Fruit fly (Drosophila melanogaster): ENCODE data around the gene Jon66Ci.

Jon66Ci gene

dm6 chr3L:8405123-8405522, 13.8 kb downstream of the Jon66Ci start, which contains the start of the genes Tpt, mkg-p and CG13667 (continued):
- peak; percentile 94 for TF ChIP-seq CG13287 (GFP tag; IDR thresholded peaks at IDR 0.05; ENCODE audit: partially characterized antibody)
- no peak for TF ChIP-seq CG9609 (GFP tag; optimal IDR thresholded peaks at IDR 0.05)
- no peak for TF ChIP-seq CG9215 (GFP tag; IDR thresholded peaks at IDR 0.05)
- no peak for TF ChIP-seq ewg (GFP tag; optimal IDR thresholded peaks at IDR 0.05)
- TF ChIP-seq lilli (GFP tag; optimal IDR thresholded peaks at IDR 0.05): no peak
- no peak for TF ChIP-seq CG6654 (GFP tag; optimal IDR thresholded peaks at IDR 0.05)
- TF ChIP-seq D19A (tag; optimal IDR thresholded peaks at IDR 0.05): no peak
- no peak for TF ChIP-seq CG6689 (GFP tag; IDR thresholded peaks at IDR 0.05)
- peak; percentile 31 for TF ChIP-seq CG12299 (tag; optimal IDR thresholded peaks at IDR 0.05)
- TF ChIP-seq Hr78 (GFP tag; optimal IDR thresholded peaks at IDR 0.05): no peak
- no peak for TF ChIP-seq CG7271 (tag; optimal IDR thresholded peaks at IDR 0.05)
- no peak for TF ChIP-seq CG8944 (GFP tag; optimal IDR thresholded peaks at IDR 0.05)
- TF ChIP-seq fd3F (GFP tag; optimal IDR thresholded peaks at IDR 0.05): no peak
- no peak for TF ChIP-seq fd64A (GFP tag; optimal IDR thresholded peaks at IDR 0.05)
- TF ChIP-seq Kr (GFP tag; optimal IDR thresholded peaks at IDR 0.05): no peak
- peak; percentile 63 for TF ChIP-seq E2f2 (GFP tag; IDR thresholded peaks at IDR 0.05)
- TF ChIP-seq slbo (GFP tag; IDR thresholded peaks at IDR 0.05): no peak
- no peak for TF ChIP-seq zfh1 (GFP tag; IDR thresholded peaks at IDR 0.05)
- TF ChIP-seq az2 (GFP tag; optimal IDR thresholded peaks at IDR 0.05): no peak
- TF ChIP-seq lab (GFP tag; optimal IDR thresholded peaks at IDR 0.05): no peak
- no peak for TF ChIP-seq H15 (GFP tag; IDR thresholded peaks at IDR 0.05)
- TF ChIP-seq GATAe (GFP tag; conservative IDR thresholded peaks at IDR 0.05): no peak
- TF ChIP-seq vvl (GFP tag; IDR thresholded peaks at IDR 0.05): peak; percentile 64
- TF ChIP-seq cad (GFP tag; optimal IDR thresholded peaks at IDR 0.05): no peak
- no peak for TF ChIP-seq Awh (GFP tag; IDR thresholded peaks at IDR 0.05)
- TF ChIP-seq CG4328 (GFP tag; optimal IDR thresholded peaks at IDR 0.05): no peak
- TF ChIP-seq CG4282 (GFP tag; optimal IDR thresholded peaks at IDR 0.05): no peak
- TF ChIP-seq CG4617 (GFP tag; optimal IDR thresholded peaks at IDR 0.05; ENCODE audit: borderline replicate concordance): peak; percentile 94
- TF ChIP-seq Antp (GFP tag; optimal IDR thresholded peaks at IDR 0.05): peak; percentile 7
- no peak for TF ChIP-seq exex (tag; optimal IDR thresholded peaks at IDR 0.05)
- TF ChIP-seq repo (GFP tag; optimal IDR thresholded peaks at IDR 0.05): no peak
- no peak for TF ChIP-seq CG7357 (GFP tag; IDR thresholded peaks at IDR 0.05)
- no peak for TF ChIP-seq CG18262 (tag; optimal IDR thresholded peaks at IDR 0.05)

DNA sequence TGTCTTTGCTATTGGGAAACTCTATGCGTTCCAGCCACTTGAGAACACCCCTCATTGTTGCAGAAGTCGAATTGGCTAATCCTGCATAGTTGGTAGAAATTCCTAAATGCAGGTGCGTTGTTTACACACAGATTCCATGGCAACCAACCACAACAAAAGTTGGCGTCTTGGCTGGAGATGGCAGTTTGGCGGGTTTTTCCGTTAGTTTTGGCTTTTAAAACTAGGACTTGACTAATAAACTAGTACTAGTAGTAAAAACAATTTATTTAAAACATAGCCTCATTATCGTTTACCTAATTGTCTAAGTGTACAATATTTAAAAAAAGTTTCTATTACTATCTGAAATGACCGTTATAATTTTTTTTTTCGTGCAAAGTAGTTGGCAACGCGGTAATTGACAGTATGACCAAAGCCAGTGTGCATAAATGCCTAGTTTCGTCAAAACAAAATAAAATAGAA, 20.1 kb downstream of the Jon66Ci start, which contains the start of gene Exo70:
Exo70 (plus strand) TSS at position 413 of the 459 bp plus-strand sequence.
- peak; percentile 49 for TF ChIP-seq CHES-1-like (GFP tag; optimal IDR thresholded peaks at IDR 0.05)
- no peak for TF ChIP-seq rib (GFP tag; IDR thresholded peaks at IDR 0.05)
- peak; percentile 15 for TF ChIP-seq HLH54F (GFP tag; optimal IDR thresholded peaks at IDR 0.05)
- peak; percentile 90 for TF ChIP-seq sens (GFP tag)
- no peak for TF ChIP-seq ab (GFP tag; optimal IDR thresholded peaks at IDR 0.05)
- peak; percentile 17 for TF ChIP-seq Abd-B (GFP tag; optimal IDR thresholded peaks at IDR 0.05)
- TF ChIP-seq CG30403 (GFP tag; optimal IDR thresholded peaks at IDR 0.05): peak; percentile 32
- 0 out of 3 replicates have a peak, but pooled peaks have one; percentile 31 for TF ChIP-seq knrl (GFP tag; IDR thresholded peaks at IDR 0.05; ENCODE audit: partially characterized antibody)
- peak; percentile 71 for TF ChIP-seq Elba2 (GFP tag; optimal IDR thresholded peaks at IDR 0.05)
- TF ChIP-seq BEAF-32 (GFP tag; optimal IDR thresholded peaks at IDR 0.05): peak; percentile 43
- peak; percentile 18 for TF ChIP-seq fu2 (GFP tag; optimal IDR thresholded peaks at IDR 0.05)
- no peak for TF ChIP-seq NC2α (GFP tag; optimal IDR thresholded peaks at IDR 0.05)
- TF ChIP-seq HmgZ (tag; optimal IDR thresholded peaks at IDR 0.05): no peak
- TF ChIP-seq Sin3A (optimal IDR thresholded peaks at IDR 0.05): peak; percentile 62
- TF ChIP-seq Med (GFP tag): peak; percentile 61
- no peak for TF ChIP-seq nom (GFP tag; optimal IDR thresholded peaks at IDR 0.05)
- TF ChIP-seq CG32772 (GFP tag; IDR thresholded peaks at IDR 0.05): peak; percentile 64
- peak; percentile 11 for TF ChIP-seq CG12155 (GFP tag; optimal IDR thresholded peaks at IDR 0.05)
- TF ChIP-seq sens-2 (GFP tag; IDR thresholded peaks at IDR 0.05): no peak
- no peak for TF ChIP-seq CG13624 (GFP tag; optimal IDR thresholded peaks at IDR 0.05)
- peak; percentile 50 for TF ChIP-seq Sry-δ (GFP tag; optimal IDR thresholded peaks at IDR 0.05)

Data from whole organism, embryonic.